Fruit fly (Drosophila melanogaster): Measurements from ENCODE around the gene AkhR.

Gene AkhR

dm6 chr2L:6701409-6702199 lies 14.4 kb downstream of the AkhR start (continued):
- TF ChIP-seq ftz-f1 (GFP tag; optimal IDR thresholded peaks at IDR 0.05) (no peak), Bteb2 (GFP tag; optimal IDR thresholded peaks at IDR 0.05) (no peak), CG18619 (GFP tag; optimal IDR thresholded peaks at IDR 0.05) (no peak), nom (GFP tag; optimal IDR thresholded peaks at IDR 0.05) (no peak), CG6765 (GFP tag; optimal IDR thresholded peaks at IDR 0.05) (no peak), mam (GFP tag; optimal IDR thresholded peaks at IDR 0.05) (no peak), kni (GFP tag; optimal IDR thresholded peaks at IDR 0.05) (no peak), CG6272 (GFP tag; IDR thresholded peaks at IDR 0.05) (no peak), ac (GFP tag; optimal IDR thresholded peaks at IDR 0.05) (no peak), Nf-YC (tag; optimal IDR thresholded peaks at IDR 0.05) (no peak), zen (tag; optimal IDR thresholded peaks at IDR 0.05) (no peak), CG11504 (tag; optimal IDR thresholded peaks at IDR 0.05) (peak; percentile 25), CG1529 (GFP tag; optimal IDR thresholded peaks at IDR 0.05) (no peak), HLHmδ (GFP tag; optimal IDR thresholded peaks at IDR 0.05) (peak; percentile 48), CG8359 (GFP tag; optimal IDR thresholded peaks at IDR 0.05; ENCODE audit: borderline replicate concordance) (peak; percentile 27), YL-1 (GFP tag; optimal IDR thresholded peaks at IDR 0.05) (no peak), MTF-1 (GFP tag; optimal IDR thresholded peaks at IDR 0.05; ENCODE audit: borderline replicate concordance) (no peak), CG2199 (GFP tag; IDR thresholded peaks at IDR 0.05) (0 out of 3 replicates have a peak, but pooled peaks have one; percentile 28), tap (tag; optimal IDR thresholded peaks at IDR 0.05) (no peak), cato (GFP tag; optimal IDR thresholded peaks at IDR 0.05; ENCODE audit: borderline replicate concordance) (no peak), ham (GFP tag; IDR thresholded peaks at IDR 0.05) (no peak), slou (GFP tag; optimal IDR thresholded peaks at IDR 0.05) (no peak), chif (GFP tag; optimal IDR thresholded peaks at IDR 0.05) (no peak), Sox102F (GFP tag; optimal IDR thresholded peaks at IDR 0.05) (peak; percentile 32), Sry-δ (GFP tag; optimal IDR thresholded peaks at IDR 0.05) (no peak), row (GFP tag; IDR thresholded peaks at IDR 0.05) (0 out of 3 replicates have a peak, but pooled peaks have one; percentile 28), Hmx (GFP tag; optimal IDR thresholded peaks at IDR 0.05) (no peak), CG12659 (GFP tag; optimal IDR thresholded peaks at IDR 0.05) (no peak), Fer2 (tag; optimal IDR thresholded peaks at IDR 0.05) (no peak), CG3407 (GFP tag; optimal IDR thresholded peaks at IDR 0.05) (no peak), CG12391 (tag; optimal IDR thresholded peaks at IDR 0.05) (peak; percentile 15), pros (GFP tag; optimal IDR thresholded peaks at IDR 0.05) (peak; percentile 15), cad (GFP tag; optimal IDR thresholded peaks at IDR 0.05) (no peak), psq (GFP tag; optimal IDR thresholded peaks at IDR 0.05) (no peak), CG31441 (GFP tag; IDR thresholded peaks at IDR 0.05) (0 out of 2 replicates have a peak, but pooled peaks have one; percentile 14), cas (GFP tag; IDR thresholded peaks at IDR 0.05) (no peak), CG13775 (GFP tag; optimal IDR thresholded peaks at IDR 0.05) (no peak), C15 (GFP tag; IDR thresholded peaks at IDR 0.05) (no peak), z (GFP tag; IDR thresholded peaks at IDR 0.05) (no peak), CG12299 (tag; optimal IDR thresholded peaks at IDR 0.05) (no peak), CG10431 (GFP tag; optimal IDR thresholded peaks at IDR 0.05) (no peak), Meics (GFP tag; optimal IDR thresholded peaks at IDR 0.05) (no peak), odd (GFP tag; optimal IDR thresholded peaks at IDR 0.05) (no peak), CG17361 (GFP tag; IDR thresholded peaks at IDR 0.05) (no peak), sens (GFP tag) (peak; percentile 59), disco-r (GFP tag; optimal IDR thresholded peaks at IDR 0.05) (no peak), NFAT (GFP tag; IDR thresholded peaks at IDR 0.05) (no peak), CG4707 (GFP tag; optimal IDR thresholded peaks at IDR 0.05) (no peak), sd (tag; optimal IDR thresholded peaks at IDR 0.05) (peak; percentile 54)

Data from whole organism, embryonic.